Fruit fly (Drosophila melanogaster): Measurements from ENCODE around the gene RabGGTa.

Gene RabGGTa

dm6 chr3R:5114147-5114546 is 13.7 kb upstream of the RabGGTa start:
- no peak for TF ChIP-seq CG17801 (GFP tag; optimal IDR thresholded peaks at IDR 0.05; ENCODE audit: partially characterized antibody)

DNA sequence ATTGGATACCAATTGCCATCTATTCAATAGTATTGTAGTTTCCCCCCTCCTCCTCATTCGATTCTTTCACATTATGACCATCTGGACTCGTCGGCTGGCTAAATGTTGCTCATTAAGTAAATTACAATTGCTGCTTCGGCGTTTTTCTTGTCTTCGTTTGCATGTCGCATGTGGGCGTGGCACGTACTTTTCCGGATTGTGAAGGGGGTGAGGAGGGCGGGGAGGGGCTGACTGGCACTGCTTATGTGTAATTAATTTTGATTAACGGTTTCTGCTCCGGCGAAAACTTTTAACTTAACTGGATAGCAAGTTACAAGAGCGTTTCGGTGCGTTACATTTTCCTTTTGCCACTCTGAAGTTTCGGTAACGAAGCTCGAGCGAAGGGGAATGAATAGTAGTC is 12.4 kb upstream of the RabGGTa start:
- no peak for TF ChIP-seq CG17801 (GFP tag; optimal IDR thresholded peaks at IDR 0.05; ENCODE audit: partially characterized antibody)

DNA sequence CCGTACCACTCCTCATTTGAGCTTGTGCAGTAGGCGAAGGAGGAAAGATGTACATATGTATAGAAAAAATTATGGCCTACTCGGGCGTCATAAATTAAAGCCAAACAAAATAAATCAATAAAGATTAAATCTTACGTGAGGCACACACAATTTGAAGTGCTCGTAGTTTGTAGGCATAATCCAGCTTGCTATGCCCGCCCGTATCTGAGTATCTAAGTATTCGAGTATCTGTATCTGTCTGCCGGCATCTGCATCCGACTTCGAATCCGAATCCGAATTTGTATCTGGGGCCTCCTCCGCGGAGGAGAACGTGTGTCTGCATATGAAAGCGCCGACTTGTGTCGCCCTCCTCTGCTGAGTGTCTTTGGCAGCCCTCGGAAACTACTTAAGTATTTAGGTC is 11.5 kb upstream of the RabGGTa start:
- TF ChIP-seq CG17801 (GFP tag; optimal IDR thresholded peaks at IDR 0.05; ENCODE audit: partially characterized antibody): no peak

- no peak for TF ChIP-seq CG17801 (GFP tag; optimal IDR thresholded peaks at IDR 0.05; ENCODE audit: partially characterized antibody)
Measured at dm6 chr3R:5118185-5118584, 9.7 kb upstream of the RabGGTa start.

DNA sequence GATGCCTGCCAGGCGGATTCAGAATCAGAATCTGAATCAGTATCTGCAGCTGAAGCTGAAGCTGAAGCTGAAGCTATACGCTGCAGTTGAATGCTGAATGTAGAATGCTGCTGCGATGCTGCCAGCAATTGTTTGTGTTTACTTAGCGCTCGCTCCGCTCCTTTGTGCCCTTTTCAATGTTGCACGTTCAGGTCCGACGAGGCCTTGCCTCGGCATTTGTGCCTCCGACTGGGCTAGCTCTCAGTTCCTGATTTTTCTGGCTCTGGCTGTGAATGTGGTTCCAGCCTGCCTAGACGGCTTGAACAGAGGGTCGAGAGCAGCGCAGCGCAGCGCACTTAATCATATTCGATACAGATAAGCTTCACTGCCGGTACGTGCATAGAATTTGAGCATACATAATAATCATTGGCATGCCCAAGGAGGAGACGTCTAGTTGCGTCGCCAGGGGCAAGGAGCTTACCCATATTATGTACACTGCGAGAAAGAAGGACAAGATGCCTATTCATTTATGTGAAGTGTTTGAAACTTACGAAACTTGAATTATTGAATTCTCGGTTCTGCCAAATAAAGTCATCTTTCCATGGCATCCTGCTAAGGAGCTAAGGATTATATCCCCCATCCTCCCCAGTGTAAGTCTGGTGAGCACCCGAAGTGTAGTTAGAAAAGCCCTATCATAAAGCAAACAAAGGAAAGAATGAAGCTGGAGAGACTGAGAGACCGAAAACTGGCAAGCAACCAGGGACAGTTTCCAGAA is 7.2 kb upstream of the RabGGTa start:
- TF ChIP-seq CG17801 (GFP tag; optimal IDR thresholded peaks at IDR 0.05; ENCODE audit: partially characterized antibody): no peak

dm6 chr3R:5122266-5123096 is 5.4 kb upstream of the RabGGTa start:
- TF ChIP-seq CG17801 (GFP tag; optimal IDR thresholded peaks at IDR 0.05; ENCODE audit: partially characterized antibody): no peak

dm6 chr3R:5124928-5125327 is 3.0 kb upstream of the RabGGTa start:
- no peak for TF ChIP-seq CG17801 (GFP tag; optimal IDR thresholded peaks at IDR 0.05; ENCODE audit: partially characterized antibody)

DNA sequence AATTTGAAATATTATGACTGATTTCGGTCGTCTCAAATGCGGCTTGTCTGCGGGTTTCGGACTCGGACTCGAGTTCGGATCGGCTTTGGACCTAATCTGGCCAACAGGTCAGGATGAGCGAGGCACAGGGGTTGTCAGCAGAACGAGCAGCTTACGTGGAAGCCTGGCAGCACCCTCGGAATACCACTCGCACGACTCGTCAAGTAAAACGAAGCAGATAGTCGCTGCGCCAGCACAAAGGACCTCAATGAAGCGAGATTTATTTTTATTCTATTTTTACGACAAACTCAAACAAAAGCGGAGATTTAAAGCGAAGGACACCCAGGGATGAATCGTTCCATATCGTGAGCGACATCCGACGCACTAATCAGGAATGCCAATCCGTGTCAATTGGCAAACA is 2.1 kb upstream of the RabGGTa start:
- no peak for TF ChIP-seq CG17801 (GFP tag; optimal IDR thresholded peaks at IDR 0.05; ENCODE audit: partially characterized antibody)

DNA sequence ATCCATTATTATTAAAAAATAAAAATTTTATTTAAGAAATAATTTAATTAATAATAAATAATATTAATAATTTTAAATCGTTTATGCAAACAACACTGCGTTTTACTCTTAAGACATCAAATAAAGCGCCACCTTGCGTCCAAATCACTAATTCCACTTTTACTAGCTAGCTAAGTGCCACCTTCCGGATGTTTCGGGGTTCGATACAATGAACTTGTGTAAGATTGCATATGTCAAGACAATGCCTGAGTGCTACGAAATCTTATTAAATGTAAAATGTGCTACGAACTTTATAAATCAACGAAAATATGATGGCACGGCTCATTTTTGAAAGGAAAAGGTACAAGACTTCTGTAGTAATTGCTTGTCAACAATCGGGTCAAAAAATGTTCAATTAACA is 1.0 kb upstream of the RabGGTa start:
- TF ChIP-seq CG17801 (GFP tag; optimal IDR thresholded peaks at IDR 0.05; ENCODE audit: partially characterized antibody): no peak

DNA sequence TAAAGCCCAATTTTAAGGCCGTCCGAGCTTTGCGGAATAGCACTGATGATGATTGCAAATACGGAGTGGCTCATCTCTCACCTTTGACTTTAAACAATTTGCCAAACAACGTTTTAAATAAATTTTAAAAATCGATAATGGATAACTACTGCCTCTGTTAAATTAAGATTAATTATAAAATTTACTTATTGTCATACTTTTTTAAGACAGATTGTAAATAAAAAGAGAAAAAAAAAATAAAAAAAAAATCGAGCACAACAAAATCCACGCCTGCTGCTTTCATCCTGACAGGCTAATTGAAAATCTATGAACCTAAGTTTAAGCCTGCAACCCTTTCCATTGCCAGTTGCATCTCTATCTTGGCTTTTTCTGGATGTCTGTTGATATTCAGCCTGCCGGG is 11.0 kb downstream of the RabGGTa start, which contains the start of gene CG12589:
Gene CG12589 (minus strand): TSS at position 101 of the 400 bp plus-strand sequence.
- no peak for TF ChIP-seq CG17801 (GFP tag; optimal IDR thresholded peaks at IDR 0.05; ENCODE audit: partially characterized antibody)

- TF ChIP-seq CG17801 (GFP tag; optimal IDR thresholded peaks at IDR 0.05; ENCODE audit: partially characterized antibody): no peak
Measured at dm6 chr3R:5150523-5150922, 22.6 kb downstream of the RabGGTa start, which contains the start of gene dpr16. dpr16 (plus strand) TSS chr3R:5150908.

DNA sequence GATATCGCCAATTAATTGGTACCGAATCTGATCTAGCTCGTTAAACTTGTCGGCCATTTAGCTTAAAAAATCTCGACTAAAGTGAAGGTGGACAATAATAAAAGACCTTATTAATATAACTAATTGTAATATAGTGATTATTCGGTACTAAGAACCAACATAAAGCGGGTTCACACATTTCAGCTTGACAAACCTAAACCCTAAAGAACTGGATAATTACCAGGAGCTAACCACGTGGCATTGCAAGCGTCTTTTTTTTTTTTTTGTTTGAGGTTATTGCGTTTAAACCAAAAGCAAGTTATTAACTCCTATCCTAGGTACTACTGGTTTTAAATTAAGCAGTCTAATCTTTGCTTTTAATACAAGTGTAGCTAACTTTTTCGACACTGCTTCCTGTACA is 31.4 kb downstream of the RabGGTa start, which contains the start of gene CG12590:
Gene CG12590 (plus strand): TSS at position 301 of the 400 bp plus-strand sequence.
- TF ChIP-seq CG17801 (GFP tag; optimal IDR thresholded peaks at IDR 0.05; ENCODE audit: partially characterized antibody): no peak

- no peak for TF ChIP-seq CG17801 (GFP tag; optimal IDR thresholded peaks at IDR 0.05; ENCODE audit: partially characterized antibody)
Measured at dm6 chr3R:5162213-5162612, 34.3 kb downstream of the RabGGTa start.

- no peak for TF ChIP-seq CG17801 (GFP tag; optimal IDR thresholded peaks at IDR 0.05; ENCODE audit: partially characterized antibody)
Measured at dm6 chr3R:5171972-5172371, 44.1 kb downstream of the RabGGTa start.

DNA sequence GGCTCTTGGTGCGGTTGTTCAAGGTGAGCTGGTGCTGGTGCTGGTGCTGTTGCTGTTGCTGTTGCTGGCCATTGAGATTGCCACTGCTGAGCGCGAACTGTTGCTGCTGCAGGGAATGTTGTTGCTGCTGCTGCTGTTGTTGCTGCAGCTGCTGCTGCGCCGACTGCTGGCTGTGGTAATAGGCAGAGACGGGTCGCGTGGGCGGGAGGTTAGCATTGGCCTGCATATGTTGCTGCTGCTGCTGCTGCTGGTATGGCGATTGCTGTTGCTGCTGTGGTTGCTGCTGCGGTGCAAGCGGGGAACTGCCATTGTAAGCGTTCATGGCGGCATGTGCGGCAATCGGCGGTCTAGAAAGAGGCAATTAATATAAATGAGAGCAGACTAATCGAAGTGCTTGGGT is 48.1 kb downstream of the RabGGTa start:
- TF ChIP-seq CG17801 (GFP tag; optimal IDR thresholded peaks at IDR 0.05; ENCODE audit: partially characterized antibody): no peak

Measured in ovary, adult (tissue).